Fruit fly (Drosophila melanogaster) whole organism, embryonic: ENCODE measurements around the gene Polr1B.

Experiments used
- Blimp-1 ChIP-seq: fragments of 200-800 bp; sonication (Bioruptor generic); optimal IDR thresholded peaks from 3 replicates; lab custom pipeline; 2018; ENCODE audit warnings: missing biosample characterization, missing genetic modification characterization, mild to moderate bottlenecking, moderate library complexity, missing genetic modification reagents
- Ravus ChIP-seq: fragments of 200-800 bp; sonication (Bioruptor generic); IDR thresholded peaks from 2 replicates; pipeline ENCODE4 v1.3.6; 2022; ENCODE audit warnings: missing biosample characterization, missing genetic modification characterization
- Ssrp ChIP-seq: fragments of 200-800 bp; sonication (Bioruptor generic); optimal IDR thresholded peaks from 2 replicates; lab custom pipeline; 2018; ENCODE audit warnings: missing biosample characterization, mild to moderate bottlenecking, missing genetic modification characterization, moderate library complexity
- nerfin-1 ChIP-seq: fragments of 200-800 bp; sonication (Bioruptor generic); optimal IDR thresholded peaks from 3 replicates; lab custom pipeline; 2019; ENCODE audit warnings: missing biosample characterization, mild to moderate bottlenecking, missing genetic modification characterization, moderate library complexity
- tup ChIP-seq: fragments of 200-800 bp; sonication (Bioruptor generic); optimal IDR thresholded peaks from 2 replicates; lab custom pipeline; 2016; ENCODE audit warnings: missing biosample characterization, mild to moderate bottlenecking, missing genetic modification characterization, moderate library complexity

- TF ChIP-seq nerfin-1 (tag; lab: Kevin White, UChicago) (no peak), Ravus (GFP tag; lab: Robert Waterston, UW) (no peak), tup (GFP tag; lab: Kevin White, UChicago) (no peak), Ssrp (tag; lab: Kevin White, UChicago) (no peak), Blimp-1 (GFP tag; lab: Kevin White, UChicago) (no peak)
Observed at dm6 chr2L:423160-423559, 19.1 kb downstream of the Polr1B start.
